Fruit fly (Drosophila melanogaster) S2 (cell line): ENCODE data around the gene Or67a.

Experiments used
- CG8478 ChIP-seq: fragments of >200 bp; optimal IDR thresholded peaks from 2 replicates; lab custom pipeline; 2018
- CTCF ChIP-seq, 2 experiments: fragments of >200 bp; optimal IDR thresholded peaks; 2 replicates each; lab custom pipeline; 2018

dm6 chr3L:9549690-9550303 lies 20.9 kb downstream of the Or67a start:
- TF ChIP-seq CTCF (optimal IDR thresholded peaks at IDR 0.05; lab: Kevin White, UChicago) (no peak), CG8478 (lab: Kevin White, UChicago) (no peak)
